Fruit fly (Drosophila melanogaster) whole organism, prepupa: ENCODE results near the gene CG34303.
A peak's percentile ranks its signal among the peaks of the same experiment; 100 is the strongest.

Source experiments
- CG10669 ChIP-seq: fragments of 200-800 bp; sonication (Bioruptor generic); optimal IDR thresholded peaks from 3 replicates; lab custom pipeline; 2018; ENCODE audit warnings: missing biosample characterization, mild to moderate bottlenecking, missing genetic modification characterization, moderate library complexity
- CG11294 ChIP-seq: fragments of 200-800 bp; sonication (Bioruptor generic); IDR thresholded peaks from 2 replicates; pipeline ENCODE4 v1.3.6; 2022; ENCODE audit warnings: missing biosample characterization, missing genetic modification characterization
- CG11762 ChIP-seq: fragments of 200-800 bp; sonication (Bioruptor generic); optimal IDR thresholded peaks from 3 replicates; lab custom pipeline; 2016; ENCODE audit warnings: missing biosample characterization, missing genetic modification characterization; ENCODE audit not compliant: insufficient read depth
- CG11902 ChIP-seq: fragments of 200-800 bp; sonication (Bioruptor generic); optimal IDR thresholded peaks from 3 replicates; lab custom pipeline; 2016; ENCODE audit warnings: missing biosample characterization, missing genetic modification characterization
- CG15336 ChIP-seq: fragments of 200-800 bp; sonication (Bioruptor generic); IDR thresholded peaks from 2 replicates; pipeline ENCODE4 v1.3.6; 2022; ENCODE audit warnings: missing biosample characterization, missing genetic modification characterization
- CG16779 ChIP-seq: fragments of 200-800 bp; sonication (Bioruptor generic); optimal IDR thresholded peaks from 3 replicates; lab custom pipeline; 2017; ENCODE audit warnings: missing biosample characterization, mild to moderate bottlenecking, missing genetic modification characterization
- CG31627 ChIP-seq: fragments of 200-800 bp; sonication (Bioruptor generic); optimal IDR thresholded peaks from 3 replicates; lab custom pipeline; 2016; ENCODE audit warnings: missing biosample characterization, missing genetic modification characterization
- CG32006 ChIP-seq: fragments of 200-800 bp; sonication (Bioruptor generic); optimal IDR thresholded peaks from 3 replicates; lab custom pipeline; 2017; ENCODE audit warnings: missing biosample characterization, mild to moderate bottlenecking, missing genetic modification characterization
- CG6163 ChIP-seq: fragments of 200-800 bp; sonication (Bioruptor generic); IDR thresholded peaks from 3 replicates; pipeline ENCODE4 v1.3.6; 2022; ENCODE audit warnings: missing biosample characterization, missing genetic modification characterization
- CG6276 ChIP-seq: fragments of 200-800 bp; sonication (Bioruptor generic); optimal IDR thresholded peaks from 2 replicates; lab custom pipeline; 2017; ENCODE audit warnings: missing biosample characterization, mild to moderate bottlenecking, missing genetic modification characterization
- CG6792 ChIP-seq: fragments of 200-800 bp; sonication (Bioruptor generic); optimal IDR thresholded peaks from 3 replicates; lab custom pipeline; 2016; ENCODE audit warnings: missing biosample characterization, missing genetic modification characterization
- CG6808 ChIP-seq: fragments of 200-800 bp; sonication (Bioruptor generic); optimal IDR thresholded peaks from 3 replicates; lab custom pipeline; 2017; ENCODE audit warnings: missing biosample characterization, missing genetic modification characterization, mild to moderate bottlenecking, moderate library complexity, missing genetic modification reagents
- CG7368 ChIP-seq: fragments of 200-800 bp; sonication (Bioruptor generic); optimal IDR thresholded peaks from 3 replicates; lab custom pipeline; 2016; ENCODE audit warnings: missing biosample characterization, missing genetic modification characterization
- CG8119 ChIP-seq: fragments of 200-800 bp; sonication (Bioruptor generic); IDR thresholded peaks from 3 replicates; pipeline ENCODE4 v1.3.6; 2022; ENCODE audit warnings: missing biosample characterization, missing genetic modification characterization
- CG8632 ChIP-seq: fragments of 200-800 bp; sonication (Bioruptor generic); optimal IDR thresholded peaks from 3 replicates; lab custom pipeline; 2016; ENCODE audit warnings: missing biosample characterization, missing genetic modification characterization
- CG9139 ChIP-seq: fragments of 200-800 bp; sonication (Bioruptor generic); optimal IDR thresholded peaks from 3 replicates; lab custom pipeline; 2017; ENCODE audit warnings: missing biosample characterization, mild to moderate bottlenecking, missing genetic modification characterization
- Eip78C ChIP-seq: fragments of 200-800 bp; sonication (Bioruptor generic); peaks from one replicate; lab custom pipeline; 2016; ENCODE audit warnings: missing biosample characterization, missing genetic modification characterization
- Eip93F ChIP-seq: fragments of 200-800 bp; sonication (Bioruptor generic); optimal IDR thresholded peaks from 2 replicates; lab custom pipeline; 2016; ENCODE audit warnings: missing biosample characterization, mild to moderate bottlenecking, missing genetic modification characterization
- Ets21C ChIP-seq: fragments of 200-800 bp; sonication (Bioruptor generic); optimal IDR thresholded peaks from 3 replicates; lab custom pipeline; 2016; ENCODE audit warnings: missing biosample characterization, missing genetic modification characterization
- Ets96B ChIP-seq: fragments of 200-800 bp; optimal IDR thresholded peaks from 2 replicates; lab custom pipeline; 2019; ENCODE audit warnings: missing biosample characterization, mild to moderate bottlenecking, missing genetic modification characterization, moderate library complexity
- Gug ChIP-seq: fragments of 200-800 bp; sonication (Bioruptor generic); IDR thresholded peaks from 2 replicates; pipeline ENCODE4 v1.3.6; 2022; ENCODE audit warnings: missing biosample characterization, missing genetic modification characterization
- Hr4 ChIP-seq: fragments of 200-800 bp; sonication (Bioruptor generic); optimal IDR thresholded peaks from 3 replicates; lab custom pipeline; 2016; ENCODE audit warnings: missing biosample characterization, missing genetic modification characterization
- Met ChIP-seq: fragments of 200-800 bp; sonication (Bioruptor generic); optimal IDR thresholded peaks from 3 replicates; lab custom pipeline; 2016; ENCODE audit warnings: missing biosample characterization, missing genetic modification characterization
- Sox102F ChIP-seq: fragments of 200-800 bp; sonication (Bioruptor generic); optimal IDR thresholded peaks from 2 replicates; lab custom pipeline; 2016; ENCODE audit warnings: missing biosample characterization, mild to moderate bottlenecking, missing genetic modification characterization
- Sox15 ChIP-seq: fragments of 200-800 bp; sonication (Bioruptor generic); optimal IDR thresholded peaks from 3 replicates; lab custom pipeline; 2016; ENCODE audit warnings: missing biosample characterization, missing genetic modification characterization
- achi ChIP-seq: fragments of 200-800 bp; sonication (Bioruptor generic); optimal IDR thresholded peaks from 3 replicates; lab custom pipeline; 2016; ENCODE audit warnings: missing biosample characterization, missing genetic modification characterization
- acj6 ChIP-seq: fragments of 200-800 bp; sonication (Bioruptor generic); optimal IDR thresholded peaks from 3 replicates; lab custom pipeline; 2016; ENCODE audit warnings: missing biosample characterization, missing genetic modification characterization
- cyc ChIP-seq: fragments of 200-800 bp; sonication (Bioruptor generic); optimal IDR thresholded peaks from 3 replicates; lab custom pipeline; 2016; ENCODE audit warnings: missing biosample characterization, missing genetic modification characterization
- dac ChIP-seq: fragments of 200-800 bp; sonication (Bioruptor generic); optimal IDR thresholded peaks from 2 replicates; lab custom pipeline; 2017; ENCODE audit warnings: missing biosample characterization, mild to moderate bottlenecking, missing genetic modification characterization
- eg ChIP-seq: fragments of 200-800 bp; sonication (Bioruptor generic); IDR thresholded peaks from 3 replicates; pipeline ENCODE4 v1.3.6; 2022; ENCODE audit warnings: missing biosample characterization, missing genetic modification characterization
- fkh ChIP-seq: fragments of 200-800 bp; sonication (Bioruptor generic); optimal IDR thresholded peaks from 3 replicates; lab custom pipeline; 2017; ENCODE audit warnings: missing biosample characterization, mild to moderate bottlenecking, missing genetic modification characterization, moderate library complexity
- lz ChIP-seq: fragments of 200-800 bp; sonication (Bioruptor generic); optimal IDR thresholded peaks from 3 replicates; lab custom pipeline; 2016; ENCODE audit warnings: missing biosample characterization, missing genetic modification characterization
- salr ChIP-seq, 2 experiments: fragments of 200-800 bp; sonication (Bioruptor generic); optimal IDR thresholded peaks; 3 replicates each; lab custom pipeline; 2016 to 2018; ENCODE audit warnings: missing biosample characterization in 2 of 2, missing genetic modification characterization in 2 of 2, mild to moderate bottlenecking in 1 of 2
- spab ChIP-seq: fragments of 200-800 bp; sonication (Bioruptor generic); optimal IDR thresholded peaks from 2 replicates; lab custom pipeline; 2017; ENCODE audit warnings: missing biosample characterization, mild to moderate bottlenecking, missing genetic modification characterization, missing genetic modification reagents
- ss ChIP-seq, 2 experiments: fragments of 200-800 bp; sonication (Bioruptor generic); optimal IDR thresholded peaks; 2 replicates in 1 of 2; 3 replicates in 1 of 2; lab custom pipeline; 2017 to 2018; ENCODE audit warnings: mild to moderate bottlenecking in 2 of 2, missing biosample characterization in 2 of 2, missing genetic modification characterization in 2 of 2, moderate library complexity in 1 of 2
- svp ChIP-seq: fragments of 200-800 bp; sonication (Bioruptor generic); peaks from one replicate; lab custom pipeline; 2016; ENCODE audit warnings: missing biosample characterization, missing genetic modification characterization
- vri ChIP-seq: fragments of 200-800 bp; sonication (Bioruptor generic); optimal IDR thresholded peaks from 3 replicates; lab custom pipeline; 2016; ENCODE audit warnings: missing biosample characterization, mild to moderate bottlenecking, missing genetic modification characterization

The CG34303 gene

dm6 chr3R:10115797-10116196 is 35.9 kb downstream of the CG34303 start:
- TF ChIP-seq CG6163 (GFP tag; lab: Robert Waterston, UW), result no peak
- TF ChIP-seq, all 60 proteins: peak for 0

dm6 chr3R:10114915-10115534 is 36.7 kb downstream of the CG34303 start:
- no peak for TF ChIP-seq CG32006
- no peak for TF ChIP-seq Gug (GFP tag; lab: Robert Waterston, UW)
- TF ChIP-seq CG9139 (GFP tag; lab: Kevin White, UChicago), result peak; percentile 49
- peak; percentile 56 to 65 for TF ChIP-seq ss (GFP tag; optimal IDR thresholded peaks at IDR 0.05; lab: Kevin White, UChicago)
- TF ChIP-seq eg (GFP tag; lab: Robert Waterston, UW), result no peak
- no peak for TF ChIP-seq CG6792 (GFP tag; lab: Kevin White, UChicago)
- no peak for TF ChIP-seq CG11762 (GFP tag; lab: Kevin White, UChicago)
- TF ChIP-seq CG7368 (GFP tag; lab: Kevin White, UChicago), result no peak
- no peak for TF ChIP-seq CG15336 (GFP tag; lab: Robert Waterston, UW)
- peak; percentile 63 for TF ChIP-seq svp
- TF ChIP-seq CG16779 (tag; lab: Kevin White, UChicago), result no peak
- TF ChIP-seq CG10669, result peak; percentile 18
- no peak for TF ChIP-seq CG11902
- TF ChIP-seq salr (GFP tag; optimal IDR thresholded peaks at IDR 0.05; lab: Kevin White, UChicago), result no peak
- peak; percentile 79 for TF ChIP-seq Eip78C (GFP tag; lab: Kevin White, UChicago)
- no peak for TF ChIP-seq Eip93F (GFP tag; lab: Kevin White, UChicago)
- TF ChIP-seq cyc, result no peak
- TF ChIP-seq Ets96B (tag; lab: Kevin White, UChicago), result no peak
- TF ChIP-seq CG11294 (GFP tag; lab: Robert Waterston, UW), result no peak
- no peak for TF ChIP-seq achi (GFP tag; lab: Kevin White, UChicago)
- TF ChIP-seq lz, result no peak
- TF ChIP-seq fkh (GFP tag; lab: Kevin White, UChicago), result no peak
- TF ChIP-seq CG6276 (GFP tag; lab: Kevin White, UChicago), result peak; percentile 31
- no peak for TF ChIP-seq CG6163 (GFP tag; lab: Robert Waterston, UW)
- TF ChIP-seq acj6, result no peak
- TF ChIP-seq CG8632 (GFP tag; lab: Kevin White, UChicago), result no peak
- peak; percentile 37 for TF ChIP-seq CG6808
- TF ChIP-seq Met, result no peak
- TF ChIP-seq spab (GFP tag; lab: Kevin White, UChicago), result peak; percentile 14
- TF ChIP-seq Sox15 (GFP tag; lab: Kevin White, UChicago), result no peak

dm6 chr3R:10113746-10114145 is 37.9 kb downstream of the CG34303 start:
- TF ChIP-seq vri (GFP tag; lab: Kevin White, UChicago), result no peak
- no peak for TF ChIP-seq svp
- TF ChIP-seq CG8119 (GFP tag; lab: Robert Waterston, UW), result no peak
- no peak for TF ChIP-seq Ets21C (GFP tag; lab: Kevin White, UChicago)
- TF ChIP-seq Hr4 (GFP tag; lab: Kevin White, UChicago), result no peak
- no peak for TF ChIP-seq dac (GFP tag; lab: Kevin White, UChicago)
- no peak for TF ChIP-seq acj6
- no peak for TF ChIP-seq ss (GFP tag; optimal IDR thresholded peaks at IDR 0.05; lab: Kevin White, UChicago)
- TF ChIP-seq Sox102F (GFP tag; lab: Kevin White, UChicago), result no peak
- TF ChIP-seq CG15336 (GFP tag; lab: Robert Waterston, UW), result no peak
- no peak for TF ChIP-seq eg (GFP tag; lab: Robert Waterston, UW)
- no peak for TF ChIP-seq CG10669
- TF ChIP-seq CG11294 (GFP tag; lab: Robert Waterston, UW), result no peak

dm6 chr3R:10112195-10112594 is 39.5 kb downstream of the CG34303 start, which contains the start of gene CAH7:
Gene CAH7, plus strand, starts transcription at chr3R:10112237.
- TF ChIP-seq CG31627 (GFP tag; lab: Kevin White, UChicago) (no peak), Hr4 (GFP tag; lab: Kevin White, UChicago) (no peak), CG15336 (GFP tag; lab: Robert Waterston, UW) (0 out of 2 replicates have a peak, but pooled peaks have one; percentile 2)
- TF ChIP-seq, all 60 proteins: peak for 1
